Worm (Caenorhabditis elegans) whole organism, early embryonic: ENCODE measurements around the gene unc-130.

Source experiments
- B0310.2 ChIP-seq: sonication (generic microtip); optimal IDR thresholded peaks from 2 replicates; lab custom pipeline; 2016; ENCODE audit warnings: mild to moderate bottlenecking, missing genetic modification characterization, missing compliant biosample characterization
- F13C5.2 ChIP-seq: sonication (generic microtip); optimal IDR thresholded peaks from 2 replicates; lab custom pipeline; 2017; ENCODE audit warnings: mild to moderate bottlenecking, missing genetic modification characterization, inconsistent platforms, missing compliant biosample characterization
- aly-1 ChIP-seq: sonication (generic microtip); optimal IDR thresholded peaks from 2 replicates; lab custom pipeline; 2016; ENCODE audit warnings: missing genetic modification characterization, missing compliant biosample characterization
- ceh-13 ChIP-seq: fragments of 200-800 bp; sonication (Bioruptor generic); optimal IDR thresholded peaks from 2 replicates; lab custom pipeline; 2018; ENCODE audit warnings: mild to moderate bottlenecking, missing genetic modification characterization, missing compliant biosample characterization
- flt-1 ChIP-seq: fragments of 200-800 bp; sonication (Bioruptor generic); IDR thresholded peaks from 2 replicates; pipeline ENCODE4 v1.3.6; 2022; ENCODE audit warnings: missing genetic modification characterization, missing compliant biosample characterization
- hnd-1 ChIP-seq: sonication (generic microtip); optimal IDR thresholded peaks from 2 replicates; lab custom pipeline; 2016; ENCODE audit warnings: missing genetic modification characterization, missing compliant biosample characterization
- pes-1 ChIP-seq: fragments of 200-800 bp; sonication (Bioruptor generic); IDR thresholded peaks from 2 replicates; pipeline ENCODE4 v1.3.6; 2022; ENCODE audit warnings: missing genetic modification reagents, missing genetic modification characterization, missing compliant biosample characterization

DNA sequence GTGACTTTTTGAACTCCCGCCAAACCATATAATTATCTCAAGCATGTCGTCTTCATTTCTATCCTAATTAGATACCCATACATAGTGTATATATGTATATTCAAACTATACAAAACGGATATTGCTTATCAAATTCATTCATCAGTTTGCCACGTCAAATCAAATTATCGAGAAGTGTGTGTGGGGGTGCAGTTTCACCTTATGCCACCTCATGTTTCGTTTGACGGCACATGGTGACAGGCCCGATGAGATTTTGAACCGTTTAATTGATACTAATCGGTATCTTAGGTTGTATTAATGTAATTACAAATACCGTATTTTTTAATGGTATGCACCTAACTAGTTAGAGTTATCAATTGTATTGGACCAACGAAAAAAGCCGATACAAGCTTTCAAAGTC, 2.9 kb downstream of the unc-130 start:
- TF ChIP-seq hnd-1 (tag; lab: Kevin White, UChicago) (no peak), ceh-13 (no peak), flt-1 (GFP tag; lab: Robert Waterston, UW) (no peak), pes-1 (GFP tag; lab: Robert Waterston, UW) (no peak), B0310.2 (tag; lab: Kevin White, UChicago) (no peak), F13C5.2 (tag; lab: Kevin White, UChicago) (no peak), aly-1 (no peak)
